Worm (Caenorhabditis elegans) whole organism, L1 larva: ENCODE results near the gene Y45F10D.6.

Source experiments
- C04F5.9 ChIP-seq: sonication (generic microtip); optimal IDR thresholded peaks from 2 replicates; lab custom pipeline; 2016; ENCODE audit warnings: missing genetic modification characterization, missing compliant biosample characterization
- C16A3.4 ChIP-seq: fragments of 150-350 bp; optimal IDR thresholded peaks from 2 replicates; lab custom pipeline; 2014; ENCODE audit warnings: missing biosample characterization, missing genetic modification characterization
- F16B12.6 ChIP-seq: fragments of 150-350 bp; optimal IDR thresholded peaks from 2 replicates; lab custom pipeline; 2014; ENCODE audit warnings: missing biosample characterization, missing genetic modification characterization
- Y116A8C.19 ChIP-seq: sonication (generic microtip); optimal IDR thresholded peaks from 2 replicates; lab custom pipeline; 2016; ENCODE audit warnings: missing compliant biosample characterization, missing genetic modification characterization, borderline replicate concordance
- aly-2 ChIP-seq: fragments of 150-350 bp; optimal IDR thresholded peaks from 2 replicates; lab custom pipeline; 2014; ENCODE audit warnings: missing biosample characterization, missing genetic modification characterization
- blmp-1 ChIP-seq: fragments of 150-350 bp; optimal IDR thresholded peaks from 2 replicates; lab custom pipeline; 2014; ENCODE audit warnings: missing biosample characterization, missing genetic modification characterization
- ceh-63 ChIP-seq: fragments of 200-800 bp; sonication (Bioruptor generic); optimal IDR thresholded peaks from 2 replicates; lab custom pipeline; 2018; ENCODE audit warnings: mild to moderate bottlenecking, missing genetic modification characterization, missing compliant biosample characterization
- ceh-8 ChIP-seq: fragments of 200-800 bp; sonication (Bioruptor generic); optimal IDR thresholded peaks from 2 replicates; lab custom pipeline; 2018; ENCODE audit warnings: mild to moderate bottlenecking, missing genetic modification characterization, moderate library complexity, missing compliant biosample characterization
- ceh-90 ChIP-seq: sonication (generic microtip); optimal IDR thresholded peaks from 2 replicates; lab custom pipeline; 2016; ENCODE audit warnings: missing genetic modification characterization, missing compliant biosample characterization
- ces-1 ChIP-seq: fragments of 150-350 bp; optimal IDR thresholded peaks from 2 replicates; lab custom pipeline; 2014; ENCODE audit warnings: missing biosample characterization, missing genetic modification reagents, missing genetic modification characterization
- dpl-1 ChIP-seq, 3 experiments: fragments of 150-350 bp in 2 of 3; sonication (generic microtip) in 1 of 3; optimal IDR thresholded peaks; 2 replicates each; lab custom pipeline; 2014 to 2017; ENCODE audit warnings: missing biosample characterization in 3 of 3, missing genetic modification characterization in 3 of 3, missing genetic modification reagents in 3 of 3
- dsc-1 ChIP-seq: sonication (generic microtip); optimal IDR thresholded peaks from 2 replicates; lab custom pipeline; 2016; ENCODE audit warnings: mild to moderate bottlenecking, missing genetic modification characterization, missing compliant biosample characterization
- efl-1 ChIP-seq, 4 experiments: fragments of 150-350 bp; optimal IDR thresholded peaks in 3 of 4; peaks in 1 of 4; 1 replicate in 1 of 4; 2 replicates in 3 of 4; lab custom pipeline; 2014; ENCODE audit warnings: missing biosample characterization in 2 of 4, missing genetic modification characterization in 2 of 4, missing genetic modification reagents in 2 of 4
- efl-3 ChIP-seq: fragments of 200-800 bp; sonication (Bioruptor generic); optimal IDR thresholded peaks from 2 replicates; lab custom pipeline; 2018; ENCODE audit warnings: mild to moderate bottlenecking, missing genetic modification characterization, missing compliant biosample characterization
- egl-13 ChIP-seq: sonication (generic microtip); optimal IDR thresholded peaks from 2 replicates; lab custom pipeline; 2016; ENCODE audit warnings: missing genotype, missing genetic modification reagents, missing genetic modification characterization, missing compliant biosample characterization
- elt-2 ChIP-seq: sonication (generic microtip); optimal IDR thresholded peaks from 2 replicates; lab custom pipeline; 2016; ENCODE audit warnings: missing genetic modification characterization, mild to moderate bottlenecking, inconsistent platforms, missing compliant biosample characterization, missing genetic modification reagents
- elt-3 ChIP-seq, 6 experiments: fragments of 150-350 bp in 1 of 6; sonication (generic microtip); optimal IDR thresholded peaks; 2 replicates each; lab custom pipeline; 2017 to 2018; ENCODE audit warnings: missing biosample characterization in 6 of 6, missing genetic modification characterization in 6 of 6, inconsistent platforms in 1 of 6
- ets-5 ChIP-seq: fragments of 200-800 bp; sonication (Bioruptor generic); IDR thresholded peaks from 2 replicates; pipeline ENCODE4 v1.3.6; 2022; ENCODE audit warnings: missing genetic modification characterization, missing compliant biosample characterization
- fkh-10 ChIP-seq: sonication (generic microtip); optimal IDR thresholded peaks from 2 replicates; lab custom pipeline; 2017; ENCODE audit warnings: missing biosample characterization, missing genetic modification reagents, missing genetic modification characterization
- fkh-4 ChIP-seq: sonication (generic microtip); optimal IDR thresholded peaks from 2 replicates; lab custom pipeline; 2016; ENCODE audit warnings: missing compliant biosample characterization, missing genetic modification characterization, borderline replicate concordance
- fos-1 ChIP-seq: fragments of 150-350 bp; optimal IDR thresholded peaks from 2 replicates; lab custom pipeline; 2014; ENCODE audit warnings: missing biosample characterization, missing genetic modification characterization
- grh-1 ChIP-seq: fragments of 200-800 bp; sonication (Bioruptor generic); IDR thresholded peaks from 2 replicates; pipeline ENCODE4 v1.3.6; 2022; ENCODE audit warnings: missing genetic modification reagents, missing genetic modification characterization, missing compliant biosample characterization
- hlh-4 ChIP-seq: sonication (generic microtip); optimal IDR thresholded peaks from 2 replicates; lab custom pipeline; 2016; ENCODE audit warnings: mild to moderate bottlenecking, missing genetic modification characterization, missing compliant biosample characterization
- hpl-2 ChIP-seq: fragments of 150-350 bp; optimal IDR thresholded peaks from 2 replicates; lab custom pipeline; 2014; ENCODE audit warnings: missing biosample characterization, missing genetic modification reagents, missing genetic modification characterization
- irx-1 ChIP-seq: sonication (generic microtip); optimal IDR thresholded peaks from 2 replicates; lab custom pipeline; 2016; ENCODE audit warnings: missing genetic modification characterization, missing compliant biosample characterization
- isw-1 ChIP-seq: fragments of 200-800 bp; sonication (Bioruptor generic); IDR thresholded peaks from 2 replicates; pipeline ENCODE4 v1.3.6; 2022; ENCODE audit warnings: missing genetic modification characterization, missing compliant biosample characterization
- lsy-2 ChIP-seq, 2 experiments: fragments of 150-350 bp; optimal IDR thresholded peaks; 2 replicates each; lab custom pipeline; 2014; ENCODE audit warnings: missing biosample characterization in 2 of 2, missing genetic modification characterization in 2 of 2
- mab-9 ChIP-seq: fragments of 200-800 bp; sonication (Bioruptor generic); IDR thresholded peaks from 2 replicates; pipeline ENCODE4 v1.3.6; 2022; ENCODE audit warnings: missing genetic modification reagents, missing genetic modification characterization, missing compliant biosample characterization
- mep-1 ChIP-seq: fragments of 150-350 bp; optimal IDR thresholded peaks from 2 replicates; lab custom pipeline; 2014; ENCODE audit warnings: missing biosample characterization, missing genetic modification characterization
- nhr-47 ChIP-seq: sonication (generic microtip); optimal IDR thresholded peaks from 2 replicates; lab custom pipeline; 2016; ENCODE audit warnings: mild to moderate bottlenecking, missing genetic modification characterization, moderate library complexity, missing compliant biosample characterization
- nhr-84 ChIP-seq: sonication (generic microtip); optimal IDR thresholded peaks from 2 replicates; lab custom pipeline; 2017; ENCODE audit warnings: missing biosample characterization, missing genetic modification characterization
- pax-3 ChIP-seq: fragments of 200-800 bp; sonication (Bioruptor generic); optimal IDR thresholded peaks from 2 replicates; lab custom pipeline; 2018; ENCODE audit warnings: mild to moderate bottlenecking, missing genetic modification characterization, moderate library complexity, missing compliant biosample characterization
- pqm-1 ChIP-seq: sonication (generic microtip); optimal IDR thresholded peaks from 3 replicates; lab custom pipeline; 2017; ENCODE audit warnings: missing biosample characterization, missing genetic modification characterization
- rnt-1 ChIP-seq: sonication (generic microtip); optimal IDR thresholded peaks from 2 replicates; lab custom pipeline; 2016; ENCODE audit warnings: mild to moderate bottlenecking, missing genetic modification characterization, moderate library complexity, missing compliant biosample characterization
- snpc-4 ChIP-seq: fragments of 150-350 bp; optimal IDR thresholded peaks from 2 replicates; lab custom pipeline; 2014; ENCODE audit warnings: missing biosample characterization, missing genetic modification characterization
- sox-4 ChIP-seq: sonication (generic microtip); optimal IDR thresholded peaks from 2 replicates; lab custom pipeline; 2016; ENCODE audit warnings: missing genetic modification characterization, missing compliant biosample characterization
- sptf-1 ChIP-seq: fragments of 150-350 bp; optimal IDR thresholded peaks from 2 replicates; lab custom pipeline; 2014; ENCODE audit warnings: missing biosample characterization, missing genetic modification characterization
- swsn-7 ChIP-seq: sonication (generic microtip); optimal IDR thresholded peaks from 2 replicates; lab custom pipeline; 2016; ENCODE audit warnings: missing genetic modification characterization, missing compliant biosample characterization
- tlp-1 ChIP-seq: fragments of 150-350 bp; optimal IDR thresholded peaks from 2 replicates; lab custom pipeline; 2014; ENCODE audit warnings: missing biosample characterization, missing genetic modification characterization
- unc-130 ChIP-seq: fragments of 150-350 bp; optimal IDR thresholded peaks from 2 replicates; lab custom pipeline; 2017; ENCODE audit warnings: missing biosample characterization, missing genetic modification characterization, inconsistent platforms
- unc-30 ChIP-seq: sonication (generic microtip); optimal IDR thresholded peaks from 2 replicates; lab custom pipeline; 2017; ENCODE audit warnings: missing biosample characterization, missing genetic modification characterization
- unc-62 ChIP-seq: fragments of 150-350 bp; optimal IDR thresholded peaks from 2 replicates; lab custom pipeline; 2014; ENCODE audit warnings: missing biosample characterization, missing genetic modification reagents, missing genetic modification characterization
- unc-86 ChIP-seq: sonication (generic microtip); optimal IDR thresholded peaks from 2 replicates; lab custom pipeline; 2016; ENCODE audit warnings: missing genetic modification characterization, missing compliant biosample characterization
- unc-98 ChIP-seq: fragments of 200-800 bp; sonication (Bioruptor generic); IDR thresholded peaks from 2 replicates; pipeline ENCODE4 v1.3.6; 2022; ENCODE audit warnings: missing genetic modification characterization, missing compliant biosample characterization
- zag-1 ChIP-seq: fragments of 150-350 bp; optimal IDR thresholded peaks from 2 replicates; lab custom pipeline; 2014; ENCODE audit warnings: missing biosample characterization, missing genetic modification characterization
- ztf-11 ChIP-seq, 2 experiments: sonication (generic microtip); optimal IDR thresholded peaks; 2 replicates each; lab custom pipeline; 2016 to 2017; ENCODE audit warnings: missing genetic modification characterization in 2 of 2, missing biosample characterization in 1 of 2, missing compliant biosample characterization in 1 of 2
- ztf-4 ChIP-seq: fragments of 150-350 bp; optimal IDR thresholded peaks from 2 replicates; lab custom pipeline; 2014; ENCODE audit warnings: missing biosample characterization, missing genetic modification characterization

The Y45F10D.6 gene

DNA sequence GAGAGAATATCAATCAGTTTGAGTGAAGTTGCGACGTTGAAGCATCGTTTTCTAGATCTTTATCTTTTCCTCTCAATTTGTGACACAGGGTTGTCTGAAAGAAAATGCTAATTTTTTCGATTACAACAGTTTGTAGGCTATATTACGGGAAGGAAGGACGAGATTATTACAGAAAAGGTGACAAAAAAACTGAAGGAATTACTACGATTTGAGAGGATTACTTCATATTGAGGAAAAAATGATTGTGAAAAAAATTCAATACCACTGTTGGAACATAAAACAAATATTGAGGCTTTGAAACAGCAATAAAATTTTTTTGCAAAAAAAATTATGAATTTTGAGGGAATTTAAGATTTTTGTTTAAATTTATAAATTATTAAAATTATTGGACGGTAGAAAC is 10.0 kb upstream of the Y45F10D.6 start, which contains the start of gene Y45F10D.14:
TSS of gene Y45F10D.14 (minus strand) at position 101 of the 400 bp plus-strand sequence.
- TF ChIP-seq pax-3 (no peak), unc-98 (GFP tag; lab: Robert Waterston, UW) (no peak), lsy-2 (tag; optimal IDR thresholded peaks at IDR 0.05; lab: Kevin White, UChicago) (no peak), grh-1 (no peak)
- TF ChIP-seq, all 84 proteins: peak for 0

DNA sequence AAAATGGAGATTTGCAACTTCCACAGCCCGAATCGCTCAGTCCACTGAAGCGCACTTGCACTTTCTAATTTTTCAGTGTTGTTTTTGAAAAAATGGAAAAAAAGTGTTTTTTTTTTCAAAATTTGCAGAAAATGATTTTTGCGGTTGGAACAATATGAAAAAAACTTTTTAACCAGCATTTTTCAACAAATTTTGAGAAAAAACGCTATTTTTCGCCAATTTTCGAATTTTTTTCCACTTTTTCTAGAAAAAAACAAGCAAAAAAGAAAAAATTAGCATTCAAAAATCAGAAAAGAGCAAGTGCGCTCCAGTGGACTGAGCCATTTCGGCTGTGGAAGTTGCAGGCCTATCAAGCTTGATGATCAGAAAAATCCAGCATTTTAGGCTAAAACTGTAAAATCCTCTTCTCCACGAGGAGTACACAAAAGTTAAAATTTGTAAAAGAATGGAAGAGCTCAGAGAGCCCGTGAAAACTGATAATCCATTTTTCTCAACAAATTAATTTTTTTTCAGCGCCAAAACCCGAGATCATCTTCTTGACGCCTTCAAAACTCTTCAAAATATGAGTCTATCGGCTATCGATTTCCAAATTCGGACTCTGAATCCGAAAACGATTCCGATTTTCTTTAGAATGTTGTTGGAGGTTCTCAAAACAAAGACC is 2.3 kb downstream of the Y45F10D.6 start:
- TF ChIP-seq aly-2 (peak; percentile 85), grh-1 (0 out of 2 replicates have a peak, but pooled peaks have one; percentile 21), mep-1 (tag; lab: Kevin White, UChicago) (no peak), hpl-2 (GFP tag; lab: Kevin White, UChicago) (no peak), efl-1 (optimal IDR thresholded peaks at IDR 0.05; lab: Kevin White, UChicago) (no peak), efl-1 (GFP tag; optimal IDR thresholded peaks at IDR 0.05 in 1 of 2; lab: Kevin White, UChicago) (peak in 1 of 2 experiments; percentile 39)

DNA sequence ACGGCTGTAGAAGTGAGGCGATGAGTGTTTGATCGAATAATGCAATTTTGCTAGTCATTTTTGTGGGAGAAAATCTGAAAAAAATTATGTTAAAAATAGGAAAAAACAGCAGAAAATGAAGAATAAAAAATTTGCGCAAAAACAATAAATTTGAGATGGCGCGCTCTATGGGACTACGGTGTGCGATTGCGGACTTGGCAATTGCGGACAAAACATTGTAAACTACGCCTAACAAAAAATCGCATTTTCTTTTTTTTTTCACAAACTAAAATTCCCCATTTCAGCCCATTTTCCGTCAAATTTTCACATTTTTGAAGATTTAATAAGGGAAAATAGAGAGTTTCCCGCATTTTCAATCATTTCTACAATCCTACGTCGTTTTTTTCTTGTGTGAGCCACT is 9.1 kb downstream of the Y45F10D.6 start, which contains the start of the genes sas-6 and Y45F10D.7:
TSS of gene sas-6 (minus strand) at position 80 of the 400 bp plus-strand sequence.
TSS of gene Y45F10D.7 (plus strand) at position 256 of the 400 bp plus-strand sequence.
- TF ChIP-seq mep-1 (tag; lab: Kevin White, UChicago) (peak; percentile 60), unc-62 (GFP tag; lab: Kevin White, UChicago) (no peak), irx-1 (tag; lab: Kevin White, UChicago) (peak; percentile 4), C16A3.4 (tag; lab: Kevin White, UChicago) (peak; percentile 81), F16B12.6 (tag; lab: Kevin White, UChicago) (peak; percentile 97), sptf-1 (tag; lab: Kevin White, UChicago) (no peak), fos-1 (tag; lab: Kevin White, UChicago) (peak; percentile 60), ets-5 (GFP tag; lab: Robert Waterston, UW) (no peak), sox-4 (tag; lab: Kevin White, UChicago) (no peak), nhr-84 (tag; lab: Kevin White, UChicago) (no peak), fkh-10 (peak; percentile 14), elt-3 (tag; optimal IDR thresholded peaks at IDR 0.05; lab: Kevin White, UChicago) (peak in 2 of 6 experiments; percentile 36 to 41), Y116A8C.19 (no peak), ceh-63 (GFP tag; lab: Kevin White, UChicago) (no peak), zag-1 (no peak), ceh-90 (no peak), snpc-4 (tag; lab: Kevin White, UChicago) (peak; percentile 5), rnt-1 (tag; lab: Kevin White, UChicago) (peak; percentile 69), dpl-1 (GFP tag; optimal IDR thresholded peaks at IDR 0.05; lab: Kevin White, UChicago) (peak; percentile 91 to 95 (median 94)), nhr-47 (tag; lab: Kevin White, UChicago) (peak; percentile 71), dsc-1 (tag; lab: Kevin White, UChicago) (peak; percentile 23), ces-1 (GFP tag; lab: Kevin White, UChicago) (no peak), pqm-1 (tag; lab: Kevin White, UChicago) (no peak), C04F5.9 (peak; percentile 32), elt-2 (tag; lab: Kevin White, UChicago) (no peak), unc-30 (tag; lab: Kevin White, UChicago) (no peak), grh-1 (no peak), swsn-7 (tag; lab: Kevin White, UChicago) (peak; percentile 29), fkh-4 (tag; lab: Kevin White, UChicago) (no peak), ceh-8 (GFP tag; lab: Kevin White, UChicago) (no peak), tlp-1 (tag; lab: Kevin White, UChicago) (no peak), mab-9 (GFP tag; lab: Robert Waterston, UW) (no peak), isw-1 (GFP tag; lab: Robert Waterston, UW) (peak; percentile 32; the same call in 1 of the 2 replicates), hlh-4 (tag; lab: Kevin White, UChicago) (no peak), blmp-1 (tag; lab: Kevin White, UChicago) (peak; percentile 19), egl-13 (tag; lab: Kevin White, UChicago) (no peak), efl-3 (GFP tag; lab: Kevin White, UChicago) (no peak), ztf-4 (tag; lab: Kevin White, UChicago) (no peak), lsy-2 (tag; optimal IDR thresholded peaks at IDR 0.05; lab: Kevin White, UChicago) (peak; percentile 98 to 99), unc-86 (peak; percentile 9), ztf-11 (tag; optimal IDR thresholded peaks at IDR 0.05; lab: Kevin White, UChicago) (no peak), hpl-2 (GFP tag; lab: Kevin White, UChicago) (no peak), unc-130 (tag; lab: Kevin White, UChicago) (peak; percentile 53)
